Fruit fly (Drosophila melanogaster) whole organism, pupa: ENCODE results near the gene tyn.
A peak's percentile ranks its signal among the peaks of the same experiment; 100 is the strongest.

Experiments
- CG12605 ChIP-seq: fragments of 200-800 bp; sonication (Bioruptor generic); IDR thresholded peaks from 2 replicates; pipeline ENCODE4 v1.3.6; 2022; ENCODE audit warnings: missing biosample characterization, missing genetic modification characterization
- CG14655 ChIP-seq: fragments of 200-800 bp; sonication (Bioruptor generic); optimal IDR thresholded peaks from 3 replicates; lab custom pipeline; 2017; ENCODE audit warnings: mild to moderate bottlenecking, missing biosample characterization, missing genetic modification reagents, missing genetic modification characterization
- CG15710 ChIP-seq: fragments of 200-800 bp; sonication (Bioruptor generic); optimal IDR thresholded peaks from 2 replicates; lab custom pipeline; 2018; ENCODE audit warnings: missing biosample characterization, mild to moderate bottlenecking, missing genetic modification characterization, moderate library complexity
- CG17806 ChIP-seq: fragments of 200-800 bp; sonication (Bioruptor generic); optimal IDR thresholded peaks from 2 replicates; lab custom pipeline; 2018; ENCODE audit warnings: missing biosample characterization, mild to moderate bottlenecking, missing genetic modification characterization, moderate library complexity
- CG8159 ChIP-seq: fragments of 200-800 bp; sonication (Bioruptor generic); optimal IDR thresholded peaks from 3 replicates; lab custom pipeline; 2018; ENCODE audit warnings: missing biosample characterization, mild to moderate bottlenecking, missing genetic modification characterization, moderate library complexity
- CG8301 ChIP-seq: fragments of 200-800 bp; sonication (Bioruptor generic); optimal IDR thresholded peaks from 2 replicates; lab custom pipeline; 2018; ENCODE audit warnings: missing biosample characterization, mild to moderate bottlenecking, missing genetic modification characterization
- CG9948 ChIP-seq: fragments of 200-800 bp; sonication (Bioruptor generic); optimal IDR thresholded peaks from 2 replicates; lab custom pipeline; 2018; ENCODE audit warnings: missing biosample characterization, mild to moderate bottlenecking, missing genetic modification characterization, moderate library complexity
- D1 ChIP-seq: fragments of 200-800 bp; sonication (Bioruptor generic); optimal IDR thresholded peaks from 2 replicates; lab custom pipeline; 2018; ENCODE audit warnings: missing biosample characterization, mild to moderate bottlenecking, missing genetic modification characterization, moderate library complexity
- EcR ChIP-seq: fragments of 200-800 bp; sonication (Bioruptor generic); optimal IDR thresholded peaks from 3 replicates; lab custom pipeline; 2019; ENCODE audit warnings: missing biosample characterization, missing genetic modification characterization, mild to moderate bottlenecking, moderate library complexity, missing genetic modification reagents
- Pif1A ChIP-seq: fragments of 200-800 bp; sonication (Bioruptor generic); optimal IDR thresholded peaks from 3 replicates; lab custom pipeline; 2016; ENCODE audit warnings: missing biosample characterization, missing genetic modification characterization
- Pif1B ChIP-seq: fragments of 200-800 bp; sonication (Bioruptor generic); optimal IDR thresholded peaks from 3 replicates; lab custom pipeline; 2016; ENCODE audit warnings: missing biosample characterization, missing genetic modification characterization
- gl ChIP-seq: fragments of 200-800 bp; sonication (Bioruptor generic); optimal IDR thresholded peaks from 2 replicates; lab custom pipeline; 2018; ENCODE audit warnings: missing biosample characterization, mild to moderate bottlenecking, missing genetic modification characterization

Gene tyn

DNA sequence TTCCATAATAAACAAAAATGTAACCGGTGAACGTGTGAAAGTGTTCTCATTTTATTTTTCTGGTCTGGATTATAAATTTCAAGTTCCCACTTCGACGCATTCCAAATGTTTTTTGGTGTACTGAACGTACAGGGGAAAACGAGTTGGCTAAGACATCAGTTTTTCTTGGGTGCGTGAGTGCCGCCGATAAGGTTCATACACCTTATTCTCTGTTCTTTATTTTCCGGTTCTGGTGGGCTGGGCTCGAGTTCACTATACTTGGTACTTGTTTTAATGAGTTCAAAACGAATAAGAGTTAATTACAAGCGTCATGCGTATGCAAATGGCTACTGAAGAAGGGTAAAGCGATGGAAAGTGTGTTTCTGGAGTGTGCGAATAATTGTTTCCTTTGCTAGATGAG, 40.3 kb downstream of the tyn start:
- TF ChIP-seq Pif1A (GFP tag; lab: Kevin White, UChicago) (no peak), CG12605 (GFP tag; lab: Robert Waterston, UW) (no peak), EcR (GFP tag; lab: Kevin White, UChicago) (peak; percentile 58)

DNA sequence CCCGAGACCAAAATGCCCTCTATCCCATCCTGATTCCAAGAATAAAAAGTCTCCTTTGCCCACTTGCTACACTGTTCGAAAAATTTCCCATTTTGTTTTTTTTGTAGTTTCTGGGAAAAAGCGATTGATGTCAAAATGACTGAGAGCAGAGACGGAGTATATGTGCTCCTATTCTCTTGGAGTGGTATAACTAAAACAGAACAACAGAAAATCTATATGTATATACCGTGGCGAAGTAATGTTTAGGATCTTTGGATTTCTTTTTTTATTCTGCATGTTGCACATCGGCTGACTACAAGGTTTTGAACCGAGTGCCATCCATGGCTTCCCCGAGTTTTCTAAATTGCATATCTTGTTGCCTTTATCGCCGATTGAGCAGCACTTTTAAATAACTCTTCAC, 50.9 kb downstream of the tyn start:
- TF ChIP-seq CG14655 (GFP tag; lab: Kevin White, UChicago) (peak; percentile 69), Pif1B (GFP tag; lab: Kevin White, UChicago) (peak; percentile 6), CG8301 (tag; lab: Kevin White, UChicago) (peak; percentile 44), CG17806 (tag; lab: Kevin White, UChicago) (peak; percentile 8), CG9948 (peak; percentile 37), gl (tag; lab: Kevin White, UChicago) (no peak)

DNA sequence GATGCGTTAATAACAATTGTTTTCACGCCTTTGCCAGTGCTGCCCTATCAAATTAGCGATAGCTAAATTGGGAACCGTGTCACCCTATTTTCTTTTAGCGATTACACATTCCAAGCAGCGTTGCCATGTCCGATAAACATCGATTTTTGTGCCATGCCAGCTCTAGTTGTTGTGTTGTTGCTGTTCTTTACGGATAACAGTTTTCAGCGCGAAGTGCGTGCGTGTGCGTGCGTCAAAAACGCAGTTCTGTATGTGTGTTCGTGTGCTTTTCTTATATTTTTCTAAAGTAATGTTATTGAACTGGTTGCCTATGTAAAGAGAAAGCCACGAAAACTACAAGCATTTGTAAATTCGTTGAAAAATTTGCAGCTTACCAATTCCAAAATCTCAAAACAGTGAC, 105.7 kb downstream of the tyn start, which contains the start of the genes CG3038 and G9a:
Gene CG3038 (minus strand): TSS at position 55 of the 400 bp plus-strand sequence.
Gene G9a (plus strand): TSS at position 177 of the 400 bp plus-strand sequence.
- no peak for TF ChIP-seq CG15710 (tag; lab: Kevin White, UChicago)
- peak; percentile 54 for TF ChIP-seq EcR (GFP tag; lab: Kevin White, UChicago)
- TF ChIP-seq, all 21 proteins: peak for 1

DNA sequence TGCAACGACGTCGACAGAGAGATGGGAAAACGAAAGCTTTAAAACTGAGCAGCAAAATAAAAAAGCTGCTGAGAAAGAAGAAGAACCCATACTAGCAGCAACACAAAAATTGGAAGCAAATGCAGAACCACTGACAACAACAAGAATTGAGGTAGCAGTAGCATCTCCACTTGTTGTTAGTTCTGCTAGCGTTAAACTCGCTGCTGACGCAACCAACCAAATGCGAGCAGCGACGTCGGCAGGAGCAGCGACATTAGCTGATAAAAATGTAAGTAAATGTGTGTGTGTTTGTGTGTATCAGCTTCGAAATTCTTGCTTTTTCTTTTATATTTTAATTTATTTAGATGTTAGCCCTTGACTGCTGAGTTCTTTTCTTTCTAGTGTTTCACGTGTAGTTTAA, 107.2 kb downstream of the tyn start:
- TF ChIP-seq Pif1A (GFP tag; lab: Kevin White, UChicago) = no peak
- no peak for TF ChIP-seq CG8159 (tag; lab: Kevin White, UChicago)
- no peak for TF ChIP-seq D1 (tag; lab: Kevin White, UChicago)
- TF ChIP-seq CG14655 (GFP tag; lab: Kevin White, UChicago) = no peak
- no peak for TF ChIP-seq Pif1B (GFP tag; lab: Kevin White, UChicago)
- TF ChIP-seq, all 21 proteins: peak for 0
